Worm (Caenorhabditis elegans) whole organism, L1 larva: ENCODE results near the gene dpy-30.

Experiments used
- C34B4.2 ChIP-seq: sonication (generic microtip); optimal IDR thresholded peaks from 2 replicates; lab custom pipeline; 2017; ENCODE audit warnings: mild to moderate bottlenecking, missing genetic modification characterization, missing compliant biosample characterization
- F16B12.6 ChIP-seq: fragments of 150-350 bp; optimal IDR thresholded peaks from 2 replicates; lab custom pipeline; 2014; ENCODE audit warnings: missing biosample characterization, missing genetic modification characterization
- aha-1 ChIP-seq: fragments of 150-350 bp; optimal IDR thresholded peaks from 2 replicates; lab custom pipeline; 2014; ENCODE audit warnings: missing biosample characterization, missing genetic modification characterization
- alr-1 ChIP-seq: fragments of 200-800 bp; sonication (Bioruptor generic); optimal IDR thresholded peaks from 2 replicates; lab custom pipeline; 2018; ENCODE audit warnings: borderline replicate concordance, mild to moderate bottlenecking, missing genetic modification characterization, missing compliant biosample characterization
- aly-2 ChIP-seq: fragments of 150-350 bp; optimal IDR thresholded peaks from 2 replicates; lab custom pipeline; 2014; ENCODE audit warnings: missing biosample characterization, missing genetic modification characterization
- ceh-63 ChIP-seq: fragments of 200-800 bp; sonication (Bioruptor generic); optimal IDR thresholded peaks from 2 replicates; lab custom pipeline; 2018; ENCODE audit warnings: mild to moderate bottlenecking, missing genetic modification characterization, missing compliant biosample characterization
- ceh-8 ChIP-seq: fragments of 200-800 bp; sonication (Bioruptor generic); optimal IDR thresholded peaks from 2 replicates; lab custom pipeline; 2018; ENCODE audit warnings: mild to moderate bottlenecking, missing genetic modification characterization, moderate library complexity, missing compliant biosample characterization
- ceh-90 ChIP-seq: sonication (generic microtip); optimal IDR thresholded peaks from 2 replicates; lab custom pipeline; 2016; ENCODE audit warnings: missing genetic modification characterization, missing compliant biosample characterization
- efl-1 ChIP-seq, 4 experiments: fragments of 150-350 bp; optimal IDR thresholded peaks in 3 of 4; peaks in 1 of 4; 1 replicate in 1 of 4; 2 replicates in 3 of 4; lab custom pipeline; 2014; ENCODE audit warnings: missing biosample characterization in 2 of 4, missing genetic modification characterization in 2 of 4, missing genetic modification reagents in 2 of 4
- efl-3 ChIP-seq: fragments of 200-800 bp; sonication (Bioruptor generic); optimal IDR thresholded peaks from 2 replicates; lab custom pipeline; 2018; ENCODE audit warnings: mild to moderate bottlenecking, missing genetic modification characterization, missing compliant biosample characterization
- elt-3 ChIP-seq, 6 experiments: fragments of 150-350 bp in 1 of 6; sonication (generic microtip); optimal IDR thresholded peaks; 2 replicates each; lab custom pipeline; 2017 to 2018; ENCODE audit warnings: missing biosample characterization in 6 of 6, missing genetic modification characterization in 6 of 6, inconsistent platforms in 1 of 6
- fkh-4 ChIP-seq: sonication (generic microtip); optimal IDR thresholded peaks from 2 replicates; lab custom pipeline; 2016; ENCODE audit warnings: missing compliant biosample characterization, missing genetic modification characterization, borderline replicate concordance
- hlh-17 ChIP-seq: fragments of 200-800 bp; sonication (Bioruptor generic); optimal IDR thresholded peaks from 2 replicates; lab custom pipeline; 2018; ENCODE audit warnings: missing genetic modification characterization, mild to moderate bottlenecking, missing compliant biosample characterization, moderate library complexity, borderline replicate concordance
- hlh-4 ChIP-seq: sonication (generic microtip); optimal IDR thresholded peaks from 2 replicates; lab custom pipeline; 2016; ENCODE audit warnings: mild to moderate bottlenecking, missing genetic modification characterization, missing compliant biosample characterization
- isw-1 ChIP-seq: fragments of 200-800 bp; sonication (Bioruptor generic); IDR thresholded peaks from 2 replicates; pipeline ENCODE4 v1.3.6; 2022; ENCODE audit warnings: missing genetic modification characterization, missing compliant biosample characterization
- lin-13 ChIP-seq: fragments of 150-350 bp; optimal IDR thresholded peaks from 2 replicates; lab custom pipeline; 2014; ENCODE audit warnings: missing biosample characterization, missing genetic modification reagents, missing genetic modification characterization
- lin-14 ChIP-seq: fragments of 200-800 bp; sonication (Bioruptor generic); optimal IDR thresholded peaks from 2 replicates; lab custom pipeline; 2018; ENCODE audit warnings: mild to moderate bottlenecking, missing genetic modification characterization, moderate library complexity, missing compliant biosample characterization
- lin-35 ChIP-seq, 2 experiments: fragments of 150-350 bp; optimal IDR thresholded peaks; 2 replicates each; lab custom pipeline; 2014; ENCODE audit warnings: missing biosample characterization in 2 of 2, missing genetic modification characterization in 2 of 2, missing genetic modification reagents in 2 of 2
- lir-3 ChIP-seq: sonication (generic microtip); optimal IDR thresholded peaks from 2 replicates; lab custom pipeline; 2016; ENCODE audit warnings: mild to moderate bottlenecking, missing genetic modification characterization, moderate library complexity, missing compliant biosample characterization; ENCODE audit not compliant: poor library complexity
- mab-9 ChIP-seq: fragments of 200-800 bp; sonication (Bioruptor generic); IDR thresholded peaks from 2 replicates; pipeline ENCODE4 v1.3.6; 2022; ENCODE audit warnings: missing genetic modification reagents, missing genetic modification characterization, missing compliant biosample characterization
- mdl-1 ChIP-seq, 2 experiments: fragments of 150-350 bp; optimal IDR thresholded peaks; 2 replicates each; lab custom pipeline; 2014 to 2017; ENCODE audit warnings: missing biosample characterization in 2 of 2, missing genetic modification characterization in 2 of 2, inconsistent platforms in 1 of 2
- mep-1 ChIP-seq: fragments of 150-350 bp; optimal IDR thresholded peaks from 2 replicates; lab custom pipeline; 2014; ENCODE audit warnings: missing biosample characterization, missing genetic modification characterization
- nhr-12 ChIP-seq: sonication (generic microtip); optimal IDR thresholded peaks from 2 replicates; lab custom pipeline; 2017; ENCODE audit warnings: missing biosample characterization, missing genetic modification characterization
- nhr-19 ChIP-seq: fragments of 200-800 bp; sonication (Bioruptor generic); conservative IDR thresholded peaks from 2 replicates; pipeline ENCODE4 v1.3.6; 2022; ENCODE audit warnings: missing genetic modification characterization, missing compliant biosample characterization
- nhr-20 ChIP-seq: sonication (generic microtip); optimal IDR thresholded peaks from 2 replicates; lab custom pipeline; 2016; ENCODE audit warnings: mild to moderate bottlenecking, missing genetic modification characterization, missing compliant biosample characterization
- nhr-237 ChIP-seq: fragments of 150-350 bp; optimal IDR thresholded peaks from 2 replicates; lab custom pipeline; 2014; ENCODE audit warnings: missing biosample characterization, missing genetic modification characterization
- nhr-71 ChIP-seq: sonication (generic microtip); optimal IDR thresholded peaks from 2 replicates; lab custom pipeline; 2016; ENCODE audit warnings: mild to moderate bottlenecking, missing genetic modification characterization, moderate library complexity, missing compliant biosample characterization
- nhr-77 ChIP-seq: fragments of 150-350 bp; optimal IDR thresholded peaks from 2 replicates; lab custom pipeline; 2014; ENCODE audit warnings: missing biosample characterization, missing genetic modification characterization
- nhr-85 ChIP-seq: sonication (generic microtip); peaks from one replicate; lab custom pipeline; 2016; ENCODE audit warnings: missing genetic modification characterization, inconsistent platforms, missing compliant biosample characterization
- rnt-1 ChIP-seq: sonication (generic microtip); optimal IDR thresholded peaks from 2 replicates; lab custom pipeline; 2016; ENCODE audit warnings: mild to moderate bottlenecking, missing genetic modification characterization, moderate library complexity, missing compliant biosample characterization
- snu-23 ChIP-seq: sonication (generic microtip); optimal IDR thresholded peaks from 2 replicates; lab custom pipeline; 2016; ENCODE audit warnings: missing genetic modification characterization, missing compliant biosample characterization
- unc-130 ChIP-seq: fragments of 150-350 bp; optimal IDR thresholded peaks from 2 replicates; lab custom pipeline; 2017; ENCODE audit warnings: missing biosample characterization, missing genetic modification characterization, inconsistent platforms
- unc-30 ChIP-seq: sonication (generic microtip); optimal IDR thresholded peaks from 2 replicates; lab custom pipeline; 2017; ENCODE audit warnings: missing biosample characterization, missing genetic modification characterization
- unc-62 ChIP-seq: fragments of 150-350 bp; optimal IDR thresholded peaks from 2 replicates; lab custom pipeline; 2014; ENCODE audit warnings: missing biosample characterization, missing genetic modification reagents, missing genetic modification characterization
- unc-86 ChIP-seq: sonication (generic microtip); optimal IDR thresholded peaks from 2 replicates; lab custom pipeline; 2016; ENCODE audit warnings: missing genetic modification characterization, missing compliant biosample characterization
- vab-15 ChIP-seq: sonication (generic microtip); optimal IDR thresholded peaks from 2 replicates; lab custom pipeline; 2017; ENCODE audit warnings: missing genotype, mild to moderate bottlenecking, missing genetic modification characterization, missing compliant biosample characterization
- xbp-1 ChIP-seq: sonication (generic microtip); optimal IDR thresholded peaks from 2 replicates; lab custom pipeline; 2016; ENCODE audit warnings: missing genetic modification characterization, missing compliant biosample characterization
- zag-1 ChIP-seq: fragments of 150-350 bp; optimal IDR thresholded peaks from 2 replicates; lab custom pipeline; 2014; ENCODE audit warnings: missing biosample characterization, missing genetic modification characterization
- ztf-11 ChIP-seq, 2 experiments: sonication (generic microtip); optimal IDR thresholded peaks; 2 replicates each; lab custom pipeline; 2016 to 2017; ENCODE audit warnings: missing genetic modification characterization in 2 of 2, missing biosample characterization in 1 of 2, missing compliant biosample characterization in 1 of 2

The dpy-30 gene

DNA sequence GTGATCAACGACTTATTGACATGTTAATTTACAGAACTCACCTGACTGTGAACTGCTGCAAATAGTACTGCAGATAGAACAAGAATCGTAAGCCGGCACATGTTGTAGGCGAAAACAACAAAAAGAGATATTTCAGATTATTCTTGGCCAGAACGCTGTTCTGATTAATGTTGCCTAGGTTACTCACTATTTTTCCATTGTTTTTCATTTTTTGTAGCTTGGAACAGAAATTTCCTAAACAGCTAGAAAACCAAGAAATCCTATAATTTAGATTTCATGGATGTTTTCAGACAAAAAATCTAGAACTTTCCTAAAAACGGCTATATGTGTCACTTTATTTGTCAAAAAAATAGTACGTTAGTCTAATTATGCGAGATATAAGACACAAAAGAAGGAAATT lies 36.8 kb upstream of the dpy-30 start, which contains the start of gene C27A7.9:
Gene C27A7.9 (minus strand): TSS at position 101 of the 400 bp plus-strand sequence.
- TF ChIP-seq nhr-12 (tag; lab: Kevin White, UChicago) (no peak), isw-1 (GFP tag; lab: Robert Waterston, UW) (no peak), elt-3 (tag; optimal IDR thresholded peaks at IDR 0.05; lab: Kevin White, UChicago) (no peak), ceh-90 (tag; lab: Kevin White, UChicago) (no peak), mab-9 (GFP tag; lab: Robert Waterston, UW) (no peak), F16B12.6 (tag; lab: Kevin White, UChicago) (no peak), efl-3 (no peak), lin-35 (GFP tag; optimal IDR thresholded peaks at IDR 0.05; lab: Kevin White, UChicago) (no peak), xbp-1 (no peak), hlh-17 (GFP tag; lab: Kevin White, UChicago) (no peak), lin-13 (no peak), unc-86 (tag; lab: Kevin White, UChicago) (no peak), ceh-8 (GFP tag; lab: Kevin White, UChicago) (no peak), nhr-20 (tag; lab: Kevin White, UChicago) (no peak), ztf-11 (tag; optimal IDR thresholded peaks at IDR 0.05; lab: Kevin White, UChicago) (no peak)

DNA sequence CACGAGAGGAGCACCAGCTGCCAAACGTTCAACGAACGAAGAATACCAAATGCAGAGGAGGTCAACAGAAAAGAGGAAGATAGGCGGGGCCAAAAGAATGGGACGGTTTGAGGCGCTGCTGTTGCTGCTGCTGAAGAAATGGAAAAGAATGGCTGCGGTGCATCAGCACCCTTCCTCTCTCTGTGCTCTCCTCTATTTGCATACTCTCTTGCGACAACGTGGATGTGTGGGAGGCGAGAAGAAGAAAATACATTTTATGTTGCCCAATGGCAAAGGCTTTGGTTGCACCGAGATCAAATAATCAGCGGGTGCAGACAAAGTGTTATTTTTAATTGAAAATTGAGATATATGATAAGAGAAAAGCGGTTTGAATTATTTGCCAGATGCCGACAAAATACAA lies 32.9 kb upstream of the dpy-30 start:
- TF ChIP-seq efl-1 (optimal IDR thresholded peaks at IDR 0.05; lab: Kevin White, UChicago) (peak in 1 of 2 experiments; percentile 14), efl-1 (GFP tag; optimal IDR thresholded peaks at IDR 0.05 in 1 of 2; lab: Kevin White, UChicago) (peak in 1 of 2 experiments; percentile 77), nhr-19 (GFP tag; lab: Robert Waterston, UW) (peak; percentile 29), ceh-63 (GFP tag; lab: Kevin White, UChicago) (no peak), nhr-85 (tag; lab: Kevin White, UChicago) (peak; percentile 81), ceh-90 (tag; lab: Kevin White, UChicago) (no peak), fkh-4 (tag; lab: Kevin White, UChicago) (no peak), zag-1 (tag; lab: Kevin White, UChicago) (no peak), unc-130 (tag; lab: Kevin White, UChicago) (no peak), mep-1 (no peak), lin-14 (GFP tag; lab: Kevin White, UChicago) (peak; percentile 79), F16B12.6 (tag; lab: Kevin White, UChicago) (no peak), vab-15 (tag; lab: Kevin White, UChicago) (no peak), alr-1 (no peak), aha-1 (no peak), aly-2 (tag; lab: Kevin White, UChicago) (no peak), lir-3 (tag; lab: Kevin White, UChicago) (no peak), snu-23 (GFP tag; lab: Kevin White, UChicago) (peak; percentile 8), nhr-71 (tag; lab: Kevin White, UChicago) (peak; percentile 47), mdl-1 (tag; optimal IDR thresholded peaks at IDR 0.05; lab: Kevin White, UChicago) (no peak), C34B4.2 (tag; lab: Kevin White, UChicago) (no peak), nhr-20 (tag; lab: Kevin White, UChicago) (peak; percentile 27), nhr-237 (tag; lab: Kevin White, UChicago) (no peak), unc-62 (GFP tag; lab: Kevin White, UChicago) (no peak), unc-30 (tag; lab: Kevin White, UChicago) (no peak), nhr-77 (tag; lab: Kevin White, UChicago) (no peak), hlh-4 (tag; lab: Kevin White, UChicago) (no peak), rnt-1 (tag; lab: Kevin White, UChicago) (peak; percentile 76)
